Fruit fly (Drosophila melanogaster): Measurements from ENCODE around the gene AANATL3.

Gene AANATL3

dm6 chr2L:20025711-20026110, at the start of gene AANATL3:
Gene AANATL3 (minus strand): TSS chr2L:20025811.
- no peak for TF ChIP-seq Myc (optimal IDR thresholded peaks at IDR 0.05)

dm6 chr2L:20075234-20075803, 49.7 kb upstream of the AANATL3 start, which contains the start of the genes pr and neb:
Gene pr (minus strand): TSS chr2L:20075458.
Gene neb (plus strand): TSS chr2L:20075757.
- TF ChIP-seq Myc (optimal IDR thresholded peaks at IDR 0.05) = no peak
- TF ChIP-seq Sin3A (optimal IDR thresholded peaks at IDR 0.05) = no peak
- no peak for TF ChIP-seq psq (optimal IDR thresholded peaks at IDR 0.05)
- no peak for TF ChIP-seq ttk (optimal IDR thresholded peaks at IDR 0.05)
- no peak for TF ChIP-seq h (optimal IDR thresholded peaks at IDR 0.05)
- no peak for TF ChIP-seq insv (optimal IDR thresholded peaks at IDR 0.05)

dm6 chr2L:20074388-20074787, 48.8 kb upstream of the AANATL3 start:
- TF ChIP-seq Myc (optimal IDR thresholded peaks at IDR 0.05) = no peak
- TF ChIP-seq insv (optimal IDR thresholded peaks at IDR 0.05) = no peak
- no peak for TF ChIP-seq psq (optimal IDR thresholded peaks at IDR 0.05)
- no peak for TF ChIP-seq h (optimal IDR thresholded peaks at IDR 0.05)
- TF ChIP-seq Sin3A (optimal IDR thresholded peaks at IDR 0.05) = no peak

- TF ChIP-seq Sin3A (optimal IDR thresholded peaks at IDR 0.05) (no peak), psq (optimal IDR thresholded peaks at IDR 0.05) (no peak), h (optimal IDR thresholded peaks at IDR 0.05) (no peak), Myc (optimal IDR thresholded peaks at IDR 0.05) (no peak), insv (optimal IDR thresholded peaks at IDR 0.05) (no peak), ttk (optimal IDR thresholded peaks at IDR 0.05) (no peak)
Measured at dm6 chr2L:20072095-20072494, 46.5 kb upstream of the AANATL3 start, which contains the start of gene CG10730. Gene CG10730 (minus strand): TSS chr2L:20072195.

- TF ChIP-seq psq (optimal IDR thresholded peaks at IDR 0.05) (no peak), Myc (optimal IDR thresholded peaks at IDR 0.05) (no peak), insv (optimal IDR thresholded peaks at IDR 0.05) (no peak), h (optimal IDR thresholded peaks at IDR 0.05) (no peak), ttk (optimal IDR thresholded peaks at IDR 0.05) (no peak), Sin3A (optimal IDR thresholded peaks at IDR 0.05) (no peak)
Measured at dm6 chr2L:20069158-20070016, 43.8 kb upstream of the AANATL3 start.

- no peak for TF ChIP-seq Myc (optimal IDR thresholded peaks at IDR 0.05)
- no peak for TF ChIP-seq ttk (optimal IDR thresholded peaks at IDR 0.05)
- TF ChIP-seq psq (optimal IDR thresholded peaks at IDR 0.05) = no peak
- no peak for TF ChIP-seq h (optimal IDR thresholded peaks at IDR 0.05)
- no peak for TF ChIP-seq Sin3A (optimal IDR thresholded peaks at IDR 0.05)
- no peak for TF ChIP-seq insv (optimal IDR thresholded peaks at IDR 0.05)
Measured at dm6 chr2L:20067928-20068327, 42.3 kb upstream of the AANATL3 start.

dm6 chr2L:20066233-20066650, 40.6 kb upstream of the AANATL3 start, which contains the start of gene bwa:
Gene bwa (plus strand): TSS chr2L:20066391.
- no peak for TF ChIP-seq h (optimal IDR thresholded peaks at IDR 0.05)
- TF ChIP-seq insv (optimal IDR thresholded peaks at IDR 0.05) = no peak
- TF ChIP-seq psq (optimal IDR thresholded peaks at IDR 0.05) = no peak
- no peak for TF ChIP-seq ttk (optimal IDR thresholded peaks at IDR 0.05)
- TF ChIP-seq Myc (optimal IDR thresholded peaks at IDR 0.05) = no peak
- no peak for TF ChIP-seq Sin3A (optimal IDR thresholded peaks at IDR 0.05)

- TF ChIP-seq ttk (optimal IDR thresholded peaks at IDR 0.05) = no peak
- no peak for TF ChIP-seq Myc (optimal IDR thresholded peaks at IDR 0.05)
- TF ChIP-seq Sin3A (optimal IDR thresholded peaks at IDR 0.05) = no peak
- no peak for TF ChIP-seq insv (optimal IDR thresholded peaks at IDR 0.05)
- TF ChIP-seq psq (optimal IDR thresholded peaks at IDR 0.05) = no peak
- no peak for TF ChIP-seq h (optimal IDR thresholded peaks at IDR 0.05)
Measured at dm6 chr2L:20065516-20065915, 39.9 kb upstream of the AANATL3 start, which contains the start of gene vls. Gene vls (minus strand): TSS chr2L:20065679.

- TF ChIP-seq insv (optimal IDR thresholded peaks at IDR 0.05) (no peak), ttk (optimal IDR thresholded peaks at IDR 0.05) (no peak), Sin3A (optimal IDR thresholded peaks at IDR 0.05) (no peak), psq (optimal IDR thresholded peaks at IDR 0.05) (no peak)
Measured at dm6 chr2L:20061018-20061657, 35.5 kb upstream of the AANATL3 start, which contains the start of the genes barr and lok. Gene barr (minus strand): TSS chr2L:20061370. Gene lok (plus strand): TSS chr2L:20061422.

dm6 chr2L:20057391-20057790, 31.8 kb upstream of the AANATL3 start:
- TF ChIP-seq Myc (optimal IDR thresholded peaks at IDR 0.05) (no peak), Sin3A (optimal IDR thresholded peaks at IDR 0.05) (no peak), ttk (optimal IDR thresholded peaks at IDR 0.05) (no peak), psq (optimal IDR thresholded peaks at IDR 0.05) (no peak), insv (optimal IDR thresholded peaks at IDR 0.05) (no peak), h (optimal IDR thresholded peaks at IDR 0.05) (no peak)

- TF ChIP-seq Sin3A (optimal IDR thresholded peaks at IDR 0.05) (no peak), psq (optimal IDR thresholded peaks at IDR 0.05) (no peak), Myc (optimal IDR thresholded peaks at IDR 0.05) (no peak), ttk (optimal IDR thresholded peaks at IDR 0.05) (no peak), h (optimal IDR thresholded peaks at IDR 0.05) (no peak), insv (optimal IDR thresholded peaks at IDR 0.05) (no peak)
Measured at dm6 chr2L:20051172-20051893, 25.7 kb upstream of the AANATL3 start.

Measured in Kc167 (cell line).